Worm (Caenorhabditis elegans): ENCODE data around the gene C29E4.11.

- TF ChIP-seq nhr-28 (tag; optimal IDR thresholded peaks at IDR 0.05), result no peak
- TF ChIP-seq ztf-11 (tag; optimal IDR thresholded peaks at IDR 0.05), result no peak
Observed at ce11 chrIII:7969121-7969520, 11.2 kb upstream of the C29E4.11 start, which contains the start of the genes F54H12.8 and F54H12.7.
